Fruit fly (Drosophila melanogaster): Measurements from ENCODE around the gene Chchd3.

DNA sequence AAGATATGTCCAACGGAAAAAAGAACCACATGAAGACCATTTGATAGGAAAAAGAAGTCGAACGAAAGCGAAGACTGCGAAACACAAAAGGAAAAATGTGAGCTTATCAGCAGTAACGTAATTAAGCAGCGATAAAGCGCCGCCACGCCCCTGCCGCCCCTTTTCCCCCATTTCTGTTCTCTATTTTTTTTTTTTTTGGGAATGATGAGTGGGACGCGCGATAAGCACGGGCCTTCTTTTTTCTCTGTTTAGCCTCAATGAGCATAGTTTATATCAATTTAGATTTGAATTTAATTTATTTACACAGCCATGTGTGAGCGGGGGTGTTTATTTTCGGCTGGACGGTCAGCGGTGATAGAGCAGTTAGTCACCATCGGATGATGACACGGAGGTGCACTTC is 43.6 kb downstream of the Chchd3 start:
- TF ChIP-seq Dll (optimal IDR thresholded peaks at IDR 0.05) (no peak), usp (GFP tag; optimal IDR thresholded peaks at IDR 0.05) (no peak), psq (optimal IDR thresholded peaks at IDR 0.05) (no peak)

All from whole organism.